Fruit fly (Drosophila melanogaster) whole organism, embryonic: ENCODE measurements around the gene CG7227.

ENCODE experiments used
- Abd-B ChIP-seq: fragments of 200-800 bp; sonication (Bioruptor generic); optimal IDR thresholded peaks from 2 replicates; lab custom pipeline; 2018; ENCODE audit warnings: missing biosample characterization, mild to moderate bottlenecking, missing genetic modification characterization, moderate library complexity
- Ada2b ChIP-seq: fragments of 200-800 bp; sonication (Bioruptor generic); IDR thresholded peaks from 2 replicates; pipeline ENCODE4 v1.3.6; 2022; ENCODE audit warnings: missing biosample characterization, missing genetic modification characterization
- B-H1 ChIP-seq: fragments of 200-800 bp; sonication (Bioruptor generic); IDR thresholded peaks from 3 replicates; pipeline ENCODE4 v1.3.6; 2022; ENCODE audit warnings: missing biosample characterization, missing genetic modification characterization
- BtbVII ChIP-seq: fragments of 200-800 bp; sonication (Bioruptor generic); optimal IDR thresholded peaks from 3 replicates; lab custom pipeline; 2017; ENCODE audit warnings: missing biosample characterization, mild to moderate bottlenecking, missing genetic modification characterization
- CG10654 ChIP-seq: fragments of 200-800 bp; sonication (Bioruptor generic); optimal IDR thresholded peaks from 2 replicates; lab custom pipeline; 2016; ENCODE audit warnings: missing biosample characterization, missing genetic modification characterization
- CG12659 ChIP-seq: fragments of 200-800 bp; sonication (Bioruptor generic); optimal IDR thresholded peaks from 3 replicates; lab custom pipeline; 2017; ENCODE audit warnings: mild to moderate bottlenecking, missing biosample characterization, missing genetic modification reagents, missing genetic modification characterization
- CG12769 ChIP-seq: fragments of 200-800 bp; sonication (Bioruptor generic); optimal IDR thresholded peaks from 2 replicates; lab custom pipeline; 2019; ENCODE audit warnings: missing biosample characterization, mild to moderate bottlenecking, missing genetic modification characterization, moderate library complexity
- CG13296 ChIP-seq: fragments of 200-800 bp; sonication (Bioruptor generic); optimal IDR thresholded peaks from 3 replicates; lab custom pipeline; 2018; ENCODE audit warnings: missing biosample characterization, mild to moderate bottlenecking, missing genetic modification characterization
- CG13775 ChIP-seq: fragments of 200-800 bp; sonication (Bioruptor generic); optimal IDR thresholded peaks from 3 replicates; lab custom pipeline; 2017; ENCODE audit warnings: missing biosample characterization, mild to moderate bottlenecking, missing genetic modification characterization
- CG1603 ChIP-seq: fragments of 200-800 bp; sonication (Bioruptor generic); optimal IDR thresholded peaks from 2 replicates; lab custom pipeline; 2019; ENCODE audit warnings: missing biosample characterization, mild to moderate bottlenecking, missing genetic modification characterization, moderate library complexity
- CG16815 ChIP-seq: fragments of 200-800 bp; sonication (Bioruptor generic); optimal IDR thresholded peaks from 3 replicates; lab custom pipeline; 2017; ENCODE audit warnings: missing biosample characterization, mild to moderate bottlenecking, missing genetic modification characterization
- CG1832 ChIP-seq: fragments of 200-800 bp; sonication (Bioruptor generic); optimal IDR thresholded peaks from 2 replicates; lab custom pipeline; 2017; ENCODE audit warnings: missing biosample characterization, mild to moderate bottlenecking, missing genetic modification characterization, inconsistent platforms
- CG2120 ChIP-seq: fragments of 200-800 bp; sonication (Bioruptor generic); optimal IDR thresholded peaks from 3 replicates; lab custom pipeline; 2016; ENCODE audit warnings: missing biosample characterization, missing genetic modification characterization
- CG42726 ChIP-seq: fragments of 200-800 bp; sonication (Bioruptor generic); IDR thresholded peaks from 2 replicates; pipeline ENCODE4 v1.3.6; 2022; ENCODE audit warnings: missing biosample characterization, missing genetic modification characterization; ENCODE audit not compliant: partially characterized antibody
- CG6272 ChIP-seq: fragments of 200-800 bp; sonication (Bioruptor generic); IDR thresholded peaks from 2 replicates; pipeline ENCODE4 v1.3.6; 2022; ENCODE audit warnings: missing biosample characterization, missing genetic modification characterization
- Dad ChIP-seq: fragments of 200-800 bp; sonication (Bioruptor generic); optimal IDR thresholded peaks from 3 replicates; lab custom pipeline; 2016; ENCODE audit warnings: missing biosample characterization, missing genetic modification characterization
- Doc3 ChIP-seq: fragments of 200-800 bp; sonication (Bioruptor generic); IDR thresholded peaks from 3 replicates; pipeline ENCODE4 v1.3.6; 2022; ENCODE audit warnings: missing biosample characterization, missing genetic modification characterization; ENCODE audit not compliant: partially characterized antibody
- Fer1 ChIP-seq: fragments of 200-800 bp; sonication (Bioruptor generic); optimal IDR thresholded peaks from 2 replicates; lab custom pipeline; 2017; ENCODE audit warnings: missing biosample characterization, mild to moderate bottlenecking, missing genetic modification characterization
- HLHmδ ChIP-seq: fragments of 200-800 bp; sonication (Bioruptor generic); optimal IDR thresholded peaks from 2 replicates; lab custom pipeline; 2018; ENCODE audit warnings: missing biosample characterization, mild to moderate bottlenecking, missing genetic modification characterization, moderate library complexity
- Jarid2 ChIP-seq: fragments of 200-800 bp; sonication (Bioruptor generic); optimal IDR thresholded peaks from 3 replicates; lab custom pipeline; 2017; ENCODE audit warnings: mild to moderate bottlenecking, missing biosample characterization, missing genetic modification reagents, missing genetic modification characterization
- Lhr ChIP-seq: fragments of 200-800 bp; sonication (Bioruptor generic); optimal IDR thresholded peaks from 3 replicates; lab custom pipeline; 2017; ENCODE audit warnings: mild to moderate bottlenecking, missing biosample characterization, missing genetic modification reagents, missing genetic modification characterization
- NfI ChIP-seq: fragments of 200-800 bp; sonication (Bioruptor generic); optimal IDR thresholded peaks from 3 replicates; lab custom pipeline; 2018; ENCODE audit warnings: missing biosample characterization, mild to moderate bottlenecking, missing genetic modification characterization, moderate library complexity
- TFAM ChIP-seq: fragments of 200-800 bp; sonication (Bioruptor generic); optimal IDR thresholded peaks from 2 replicates; lab custom pipeline; 2017; ENCODE audit warnings: missing biosample characterization, missing genetic modification characterization, inconsistent platforms
- Xbp1 ChIP-seq: fragments of 200-800 bp; sonication (Bioruptor generic); optimal IDR thresholded peaks from 3 replicates; lab custom pipeline; 2016; ENCODE audit warnings: missing biosample characterization, mild to moderate bottlenecking, missing genetic modification characterization
- btn ChIP-seq: fragments of 200-800 bp; sonication (Bioruptor generic); optimal IDR thresholded peaks from 2 replicates; lab custom pipeline; 2016; ENCODE audit warnings: missing biosample characterization, missing genetic modification characterization
- da ChIP-seq: fragments of 200-800 bp; sonication (Bioruptor generic); optimal IDR thresholded peaks from 2 replicates; lab custom pipeline; 2016; ENCODE audit warnings: missing biosample characterization, missing genetic modification characterization
- danr ChIP-seq: fragments of 200-800 bp; sonication (Bioruptor generic); IDR thresholded peaks from 2 replicates; pipeline ENCODE4 v1.3.6; 2022; ENCODE audit warnings: missing biosample characterization, missing genetic modification characterization
- dysf ChIP-seq: fragments of 200-800 bp; sonication (Bioruptor generic); IDR thresholded peaks from 3 replicates; pipeline ENCODE4 v1.3.6; 2022; ENCODE audit warnings: missing biosample characterization, missing genetic modification characterization
- ems ChIP-seq: fragments of 200-800 bp; sonication (Bioruptor generic); optimal IDR thresholded peaks from 3 replicates; lab custom pipeline; 2016; ENCODE audit warnings: missing biosample characterization, missing genetic modification characterization
- ewg ChIP-seq: fragments of 200-800 bp; sonication (Bioruptor generic); optimal IDR thresholded peaks from 3 replicates; lab custom pipeline; 2017; ENCODE audit warnings: mild to moderate bottlenecking, missing biosample characterization, missing genetic modification reagents, missing genetic modification characterization
- fd96Cb ChIP-seq: fragments of 200-800 bp; sonication (Bioruptor generic); optimal IDR thresholded peaks from 2 replicates; lab custom pipeline; 2018; ENCODE audit warnings: missing biosample characterization, mild to moderate bottlenecking, missing genetic modification characterization, moderate library complexity
- gfzf ChIP-seq: fragments of 200-800 bp; sonication (Bioruptor generic); optimal IDR thresholded peaks from 2 replicates; lab custom pipeline; 2016; ENCODE audit warnings: missing biosample characterization, mild to moderate bottlenecking, missing genetic modification characterization, moderate library complexity
- gro ChIP-seq: fragments of 200-800 bp; sonication (Bioruptor generic); optimal IDR thresholded peaks from 2 replicates; lab custom pipeline; 2016; ENCODE audit warnings: missing biosample characterization, missing genetic modification characterization
- gsb ChIP-seq: fragments of 200-800 bp; sonication (Bioruptor generic); IDR thresholded peaks from 2 replicates; pipeline ENCODE4 v1.3.6; 2022; ENCODE audit warnings: missing biosample characterization, missing genetic modification characterization
- hbn ChIP-seq: fragments of 200-800 bp; sonication (Bioruptor generic); IDR thresholded peaks from 2 replicates; pipeline ENCODE4 v1.3.6; 2022; ENCODE audit warnings: missing biosample characterization, missing genetic modification characterization; ENCODE audit not compliant: partially characterized antibody
- hkb ChIP-seq, 2 experiments: fragments of 200-800 bp in 1 of 2; fragments of >200 bp in 1 of 2; sonication (Bioruptor generic) in 1 of 2; IDR thresholded peaks in 1 of 2; optimal IDR thresholded peaks in 1 of 2; 2 replicates each; pipeline versions ENCODE4 v1.3.6 to Lab custom; 2017 to 2022; ENCODE audit warnings: missing biosample characterization in 1 of 2, missing genetic modification characterization in 1 of 2
- hth ChIP-seq: fragments of >200 bp; optimal IDR thresholded peaks from 2 replicates; lab custom pipeline; 2017; ENCODE audit warnings: inconsistent platforms
- kni ChIP-seq: fragments of 200-800 bp; sonication (Bioruptor generic); optimal IDR thresholded peaks from 3 replicates; lab custom pipeline; 2017; ENCODE audit warnings: mild to moderate bottlenecking, missing biosample characterization, missing genetic modification reagents, missing genetic modification characterization
- nerfin-2 ChIP-seq: fragments of 200-800 bp; sonication (Bioruptor generic); IDR thresholded peaks from 2 replicates; pipeline ENCODE4 v1.3.6; 2022; ENCODE audit warnings: missing biosample characterization, missing genetic modification characterization; ENCODE audit not compliant: partially characterized antibody
- p53 ChIP-seq: fragments of 200-800 bp; sonication (Bioruptor generic); optimal IDR thresholded peaks from 2 replicates; lab custom pipeline; 2016; ENCODE audit warnings: missing biosample characterization, missing genetic modification characterization
- psq ChIP-seq: fragments of 200-800 bp; sonication (Bioruptor generic); optimal IDR thresholded peaks from 2 replicates; lab custom pipeline; 2017; ENCODE audit warnings: missing biosample characterization, missing genetic modification characterization
- ssp ChIP-seq: fragments of 200-800 bp; sonication (Bioruptor generic); IDR thresholded peaks from 2 replicates; pipeline ENCODE4 v1.3.6; 2022; ENCODE audit warnings: missing biosample characterization, missing genetic modification characterization
- sug ChIP-seq: fragments of 200-800 bp; optimal IDR thresholded peaks from 2 replicates; lab custom pipeline; 2019; ENCODE audit warnings: missing biosample characterization, mild to moderate bottlenecking, missing genetic modification characterization, moderate library complexity
- tgo ChIP-seq: fragments of 200-800 bp; sonication (Bioruptor generic); IDR thresholded peaks from 3 replicates; pipeline ENCODE4 v1.3.6; 2022; ENCODE audit warnings: missing biosample characterization, missing genetic modification characterization
- tio ChIP-seq: fragments of 200-800 bp; sonication (Bioruptor generic); optimal IDR thresholded peaks from 2 replicates; lab custom pipeline; 2017; ENCODE audit warnings: missing biosample characterization, missing genetic modification characterization, inconsistent platforms
- vnd ChIP-seq: fragments of 200-800 bp; sonication (Bioruptor generic); IDR thresholded peaks from 3 replicates; pipeline ENCODE4 v1.3.6; 2022; ENCODE audit warnings: missing biosample characterization, missing genetic modification characterization; ENCODE audit not compliant: partially characterized antibody
- yki ChIP-seq: fragments of >200 bp; optimal IDR thresholded peaks from 3 replicates; lab custom pipeline; 2018
- z ChIP-seq: fragments of 200-800 bp; sonication (Bioruptor generic); IDR thresholded peaks from 3 replicates; pipeline ENCODE4 v1.3.6; 2022; ENCODE audit warnings: missing biosample characterization, missing genetic modification characterization

CG7227 gene

dm6 chr2L:8001694-8002627, 4.0 kb upstream of the CG7227 start (continued):
- TF ChIP-seq hbn (no peak), CG1832 (GFP tag; lab: Kevin White, UChicago) (no peak), Fer1 (GFP tag; lab: Kevin White, UChicago) (peak; percentile 89), Lhr (GFP tag; lab: Kevin White, UChicago) (peak; percentile 52), ssp (GFP tag; lab: Robert Waterston, UW) (peak; percentile 73), danr (peak; percentile 82), ems (GFP tag; lab: Kevin White, UChicago) (peak; percentile 90), CG13296 (peak; percentile 93), tio (GFP tag; lab: Kevin White, UChicago) (peak; percentile 91), p53 (peak; percentile 24), Doc3 (no peak), btn (GFP tag; lab: Kevin White, UChicago) (peak; percentile 50), gfzf (GFP tag; lab: Kevin White, UChicago) (no peak), kni (GFP tag; lab: Kevin White, UChicago) (peak; percentile 41), CG10654 (GFP tag; lab: Kevin White, UChicago) (peak; percentile 73), Xbp1 (GFP tag; lab: Kevin White, UChicago) (peak; percentile 90), BtbVII (GFP tag; lab: Kevin White, UChicago) (peak; percentile 91), NfI (GFP tag; lab: Kevin White, UChicago) (peak; percentile 88), hkb (optimal IDR thresholded peaks at IDR 0.05; lab: Kevin White, UChicago) (no peak), hkb (GFP tag; IDR thresholded peaks at IDR 0.05; lab: Robert Waterston, UW) (peak; percentile 86), Abd-B (peak; percentile 90), CG12769 (tag; lab: Kevin White, UChicago) (peak; percentile 35), B-H1 (GFP tag; lab: Robert Waterston, UW) (peak; percentile 76), hth (no peak), CG2120 (peak; percentile 89), TFAM (GFP tag; lab: Kevin White, UChicago) (no peak), gsb (GFP tag; lab: Robert Waterston, UW) (peak; percentile 82), psq (GFP tag; lab: Kevin White, UChicago) (peak; percentile 52), ewg (GFP tag; lab: Kevin White, UChicago) (peak; percentile 73), CG42726 (GFP tag; lab: Robert Waterston, UW) (no peak), Ada2b (peak; percentile 90), fd96Cb (peak; percentile 84), gro (GFP tag; lab: Kevin White, UChicago) (peak; percentile 62), CG1603 (peak; percentile 65), yki (lab: Kevin White, UChicago) (no peak), z (GFP tag; lab: Robert Waterston, UW) (no peak), nerfin-2 (GFP tag; lab: Robert Waterston, UW) (no peak), HLHmδ (GFP tag; lab: Kevin White, UChicago) (no peak), CG6272 (peak; percentile 59; the same call in 1 of the 2 replicates), Dad (GFP tag; lab: Kevin White, UChicago) (peak; percentile 75), da (GFP tag; lab: Kevin White, UChicago) (peak; percentile 30), CG13775 (GFP tag; lab: Kevin White, UChicago) (peak; percentile 88), sug (tag; lab: Kevin White, UChicago) (peak; percentile 85), tgo (peak; percentile 87), vnd (GFP tag; lab: Robert Waterston, UW) (no peak), CG16815 (GFP tag; lab: Kevin White, UChicago) (peak; percentile 84), dysf (GFP tag; lab: Robert Waterston, UW) (peak; percentile 93), CG12659 (peak; percentile 93), Jarid2 (GFP tag; lab: Kevin White, UChicago) (peak; percentile 71)
